Worm (Caenorhabditis elegans): ENCODE measurements around the gene cyp-25A4.

DNA sequence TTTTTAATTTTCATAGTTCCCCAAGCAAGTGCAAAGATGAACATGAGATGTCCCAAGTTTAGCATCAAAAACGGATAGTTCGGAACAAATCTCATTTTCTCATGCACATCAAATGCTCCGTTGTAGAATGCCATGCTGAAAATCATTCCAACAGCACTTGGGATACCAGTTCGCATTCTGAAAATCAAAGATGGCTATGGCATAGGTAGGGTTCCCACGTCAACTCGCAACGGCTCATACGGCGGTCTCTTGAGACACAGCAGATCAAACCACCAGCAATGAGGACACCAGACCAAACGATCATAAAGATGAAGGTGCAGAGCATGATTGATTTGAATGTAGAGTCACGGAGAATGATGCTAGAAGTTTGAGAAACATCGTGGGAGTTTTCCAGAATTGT lies 48.8 kb downstream of the cyp-25A4 start:
- TF ChIP-seq che-1 (tag; optimal IDR thresholded peaks at IDR 0.05) = no peak
- TF ChIP-seq elt-4 (tag; optimal IDR thresholded peaks at IDR 0.05) = no peak
- no peak for TF ChIP-seq pat-9 (tag; optimal IDR thresholded peaks at IDR 0.05)
- TF ChIP-seq unc-42 (tag; optimal IDR thresholded peaks at IDR 0.05) = no peak
- TF ChIP-seq pax-1 (tag; optimal IDR thresholded peaks at IDR 0.05) = no peak
- no peak for TF ChIP-seq pha-2 (tag; optimal IDR thresholded peaks at IDR 0.05)
- no peak for TF ChIP-seq ama-1 (optimal IDR thresholded peaks at IDR 0.05)
- TF ChIP-seq hlh-6 (tag; optimal IDR thresholded peaks at IDR 0.05) = no peak
- TF ChIP-seq hlh-30 (tag; optimal IDR thresholded peaks at IDR 0.05; ENCODE audit: insufficient read depth) = no peak
- TF ChIP-seq hlh-13 (GFP tag; optimal IDR thresholded peaks at IDR 0.05) = no peak
- no peak for TF ChIP-seq npax-4 (tag; optimal IDR thresholded peaks at IDR 0.05)
- no peak for TF ChIP-seq fax-1 (tag; optimal IDR thresholded peaks at IDR 0.05)
- no peak for TF ChIP-seq elt-2 (tag; optimal IDR thresholded peaks at IDR 0.05)
- TF ChIP-seq T23F11.4 (GFP tag; optimal IDR thresholded peaks at IDR 0.05) = no peak

All from whole organism, late embryonic.